Fruit fly (Drosophila melanogaster) whole organism, embryonic: ENCODE results near the gene Fbp2.

Source experiments
- BEAF-32 ChIP-seq: fragments of 200-800 bp; sonication (Bioruptor generic); optimal IDR thresholded peaks from 3 replicates; lab custom pipeline; 2017; ENCODE audit warnings: missing biosample characterization, missing genetic modification characterization, mild to moderate bottlenecking, moderate library complexity, missing genetic modification reagents
- Bdp1 ChIP-seq: fragments of 200-800 bp; sonication (Bioruptor generic); optimal IDR thresholded peaks from 3 replicates; lab custom pipeline; 2016; ENCODE audit warnings: missing biosample characterization, missing genetic modification characterization
- CG10979 ChIP-seq: fragments of 200-800 bp; sonication (Bioruptor generic); optimal IDR thresholded peaks from 2 replicates; lab custom pipeline; 2018; ENCODE audit warnings: missing biosample characterization, mild to moderate bottlenecking, missing genetic modification characterization, moderate library complexity
- CG12155 ChIP-seq: fragments of 200-800 bp; sonication (Bioruptor generic); optimal IDR thresholded peaks from 3 replicates; lab custom pipeline; 2016; ENCODE audit warnings: missing biosample characterization, missing genetic modification characterization
- CG13287 ChIP-seq: fragments of 200-800 bp; sonication (Bioruptor generic); IDR thresholded peaks from 2 replicates; pipeline ENCODE4 v1.3.6; 2022; ENCODE audit warnings: missing biosample characterization, missing genetic modification characterization; ENCODE audit not compliant: partially characterized antibody
- CG14050 ChIP-seq: fragments of 200-800 bp; sonication (Bioruptor generic); IDR thresholded peaks from 3 replicates; pipeline ENCODE4 v1.3.6; 2022; ENCODE audit warnings: missing biosample characterization, missing genetic modification characterization
- CG15073 ChIP-seq: fragments of 200-800 bp; sonication (Bioruptor generic); optimal IDR thresholded peaks from 2 replicates; lab custom pipeline; 2016; ENCODE audit warnings: missing biosample characterization, missing genetic modification characterization
- CG15479 ChIP-seq: fragments of 200-800 bp; sonication (Bioruptor generic); optimal IDR thresholded peaks from 3 replicates; lab custom pipeline; 2019; ENCODE audit warnings: missing biosample characterization, mild to moderate bottlenecking, missing genetic modification characterization, moderate library complexity
- CG16813 ChIP-seq: fragments of 200-800 bp; sonication (Bioruptor generic); IDR thresholded peaks from 3 replicates; pipeline ENCODE4 v1.3.6; 2022; ENCODE audit warnings: missing biosample characterization, missing genetic modification characterization; ENCODE audit not compliant: partially characterized antibody
- CG1832 ChIP-seq: fragments of 200-800 bp; sonication (Bioruptor generic); optimal IDR thresholded peaks from 2 replicates; lab custom pipeline; 2017; ENCODE audit warnings: missing biosample characterization, mild to moderate bottlenecking, missing genetic modification characterization, inconsistent platforms
- CG34224 ChIP-seq: fragments of 200-800 bp; sonication (Bioruptor generic); IDR thresholded peaks from 3 replicates; pipeline ENCODE4 v1.3.6; 2022; ENCODE audit warnings: missing biosample characterization, missing genetic modification characterization; ENCODE audit not compliant: partially characterized antibody
- CG43689 ChIP-seq: fragments of 200-800 bp; sonication (Bioruptor generic); IDR thresholded peaks from 2 replicates; pipeline ENCODE4 v1.3.6; 2022; ENCODE audit warnings: missing biosample characterization, missing genetic modification characterization
- CG4617 ChIP-seq: fragments of 200-800 bp; sonication (Bioruptor generic); optimal IDR thresholded peaks from 3 replicates; lab custom pipeline; 2016; ENCODE audit warnings: missing biosample characterization, missing genetic modification characterization, borderline replicate concordance
- CG6254 ChIP-seq: fragments of 200-800 bp; sonication (Bioruptor generic); optimal IDR thresholded peaks from 3 replicates; lab custom pipeline; 2017; ENCODE audit warnings: mild to moderate bottlenecking, missing biosample characterization, missing genetic modification reagents, missing genetic modification characterization
- CG7372 ChIP-seq: fragments of 200-800 bp; sonication (Bioruptor generic); IDR thresholded peaks from 2 replicates; pipeline ENCODE4 v1.3.6; 2022; ENCODE audit warnings: missing biosample characterization, missing genetic modification characterization
- CG8290 ChIP-seq, 3 experiments: fragments of 200-800 bp; sonication (Bioruptor generic); optimal IDR thresholded peaks; 2 replicates each; lab custom pipeline; 2016 to 2019; ENCODE audit warnings: missing biosample characterization in 3 of 3, missing genetic modification characterization in 3 of 3, mild to moderate bottlenecking in 2 of 3, moderate library complexity in 1 of 3
- CG9797 ChIP-seq: fragments of 200-800 bp; sonication (Bioruptor generic); optimal IDR thresholded peaks from 3 replicates; lab custom pipeline; 2018; ENCODE audit warnings: missing biosample characterization, mild to moderate bottlenecking, missing genetic modification characterization
- CTCF ChIP-seq: fragments of 200-800 bp; sonication (Bioruptor generic); optimal IDR thresholded peaks from 2 replicates; lab custom pipeline; 2017; ENCODE audit warnings: missing biosample characterization, mild to moderate bottlenecking, missing genetic modification characterization, moderate library complexity
- Dll ChIP-seq: fragments of 200-800 bp; sonication (Bioruptor generic); IDR thresholded peaks from 4 replicates; pipeline ENCODE4 v1.3.6; 2022; ENCODE audit warnings: missing biosample characterization, missing genetic modification characterization; ENCODE audit not compliant: partially characterized antibody
- Dp ChIP-seq: fragments of 200-800 bp; sonication (Bioruptor generic); optimal IDR thresholded peaks from 2 replicates; lab custom pipeline; 2018; ENCODE audit warnings: missing biosample characterization, mild to moderate bottlenecking, missing genetic modification characterization, moderate library complexity
- E2f2 ChIP-seq: fragments of 200-800 bp; sonication (Bioruptor generic); IDR thresholded peaks from 2 replicates; pipeline ENCODE4 v1.3.6; 2022; ENCODE audit warnings: missing biosample characterization, missing genetic modification characterization
- Eip74EF ChIP-seq, 2 experiments: fragments of 200-800 bp in 1 of 2; fragments of >200 bp in 1 of 2; sonication (Bioruptor generic) in 1 of 2; optimal IDR thresholded peaks; 2 replicates each; lab custom pipeline; 2017 to 2019; ENCODE audit warnings: missing biosample characterization in 2 of 2, missing genetic modification characterization in 2 of 2, mild to moderate bottlenecking in 1 of 2, moderate library complexity in 1 of 2
- Gug ChIP-seq: fragments of 200-800 bp; sonication (Bioruptor generic); IDR thresholded peaks from 4 replicates; pipeline ENCODE4 v1.3.6; 2022; ENCODE audit warnings: missing biosample characterization, missing genetic modification characterization
- HLH4C ChIP-seq: fragments of 200-800 bp; sonication (Bioruptor generic); IDR thresholded peaks from 3 replicates; pipeline ENCODE4 v1.3.6; 2022; ENCODE audit warnings: missing biosample characterization, missing genetic modification characterization; ENCODE audit not compliant: partially characterized antibody
- Hmr ChIP-seq: fragments of 200-800 bp; sonication (Bioruptor generic); optimal IDR thresholded peaks from 3 replicates; lab custom pipeline; 2017; ENCODE audit warnings: mild to moderate bottlenecking, missing biosample characterization, missing genetic modification reagents, missing genetic modification characterization
- Hr51 ChIP-seq, 2 experiments: fragments of 200-800 bp; sonication (Bioruptor generic); optimal IDR thresholded peaks; 2 replicates in 1 of 2; 3 replicates in 1 of 2; lab custom pipeline; 2016 to 2018; ENCODE audit warnings: missing biosample characterization in 2 of 2, missing genetic modification characterization in 2 of 2, mild to moderate bottlenecking in 1 of 2, moderate library complexity in 1 of 2
- Myb ChIP-seq: fragments of 200-800 bp; sonication (Bioruptor generic); optimal IDR thresholded peaks from 2 replicates; lab custom pipeline; 2016; ENCODE audit warnings: missing biosample characterization, missing genetic modification characterization
- NfI ChIP-seq: fragments of 200-800 bp; sonication (Bioruptor generic); optimal IDR thresholded peaks from 3 replicates; lab custom pipeline; 2018; ENCODE audit warnings: missing biosample characterization, mild to moderate bottlenecking, missing genetic modification characterization, moderate library complexity
- Opbp ChIP-seq: fragments of 200-800 bp; sonication (Bioruptor generic); IDR thresholded peaks from 3 replicates; pipeline ENCODE4 v1.3.6; 2022; ENCODE audit warnings: missing biosample characterization, missing genetic modification characterization; ENCODE audit not compliant: partially characterized antibody
- Scr ChIP-seq: fragments of 200-800 bp; sonication (Bioruptor generic); IDR thresholded peaks from 2 replicates; pipeline ENCODE4 v1.3.6; 2022; ENCODE audit warnings: missing biosample characterization, missing genetic modification characterization; ENCODE audit not compliant: partially characterized antibody
- Sry-δ ChIP-seq: fragments of 200-800 bp; sonication (Bioruptor generic); optimal IDR thresholded peaks from 2 replicates; lab custom pipeline; 2016; ENCODE audit warnings: missing biosample characterization, missing genetic modification characterization
- Stat92E ChIP-seq, 3 experiments: fragments of >200 bp in 2 of 3; fragments of 200-800 bp in 1 of 3; sonication (Bioruptor generic) in 1 of 3; optimal IDR thresholded peaks; 2 replicates each; lab custom pipeline; 2017 to 2019; ENCODE audit warnings: missing biosample characterization in 3 of 3, missing genetic modification characterization in 3 of 3, mild to moderate bottlenecking in 1 of 3, moderate library complexity in 1 of 3
- TFAM ChIP-seq: fragments of 200-800 bp; sonication (Bioruptor generic); optimal IDR thresholded peaks from 2 replicates; lab custom pipeline; 2017; ENCODE audit warnings: missing biosample characterization, missing genetic modification characterization, inconsistent platforms
- chif ChIP-seq, 2 experiments: fragments of 200-800 bp; sonication (Bioruptor generic); optimal IDR thresholded peaks; 3 replicates each; lab custom pipeline; 2016; ENCODE audit warnings: missing biosample characterization in 2 of 2, missing genetic modification characterization in 2 of 2
- cwo ChIP-seq: fragments of 200-800 bp; sonication (Bioruptor generic); optimal IDR thresholded peaks from 3 replicates; lab custom pipeline; 2017; ENCODE audit warnings: missing biosample characterization, missing genetic modification characterization, mild to moderate bottlenecking, moderate library complexity, missing genetic modification reagents
- dimm ChIP-seq: fragments of 200-800 bp; sonication (Bioruptor generic); IDR thresholded peaks from 2 replicates; pipeline ENCODE4 v1.3.6; 2022; ENCODE audit warnings: missing biosample characterization, missing genetic modification characterization
- dmrt99B ChIP-seq: fragments of 200-800 bp; sonication (Bioruptor generic); optimal IDR thresholded peaks from 2 replicates; lab custom pipeline; 2018; ENCODE audit warnings: missing biosample characterization, mild to moderate bottlenecking, missing genetic modification characterization, moderate library complexity
- fd102C ChIP-seq: fragments of 200-800 bp; sonication (Bioruptor generic); optimal IDR thresholded peaks from 2 replicates; lab custom pipeline; 2018; ENCODE audit warnings: missing biosample characterization, mild to moderate bottlenecking, missing genetic modification characterization, moderate library complexity
- fd64A ChIP-seq: fragments of 200-800 bp; sonication (Bioruptor generic); optimal IDR thresholded peaks from 3 replicates; lab custom pipeline; 2018; ENCODE audit warnings: missing biosample characterization, mild to moderate bottlenecking, missing genetic modification characterization
- fd96Cb ChIP-seq: fragments of 200-800 bp; sonication (Bioruptor generic); optimal IDR thresholded peaks from 2 replicates; lab custom pipeline; 2018; ENCODE audit warnings: missing biosample characterization, mild to moderate bottlenecking, missing genetic modification characterization, moderate library complexity
- gsb-n ChIP-seq: fragments of 200-800 bp; sonication (Bioruptor generic); optimal IDR thresholded peaks from 3 replicates; lab custom pipeline; 2018; ENCODE audit warnings: missing biosample characterization, mild to moderate bottlenecking, missing genetic modification characterization
- hth ChIP-seq: fragments of >200 bp; optimal IDR thresholded peaks from 2 replicates; lab custom pipeline; 2017; ENCODE audit warnings: inconsistent platforms
- jumu ChIP-seq: fragments of 200-800 bp; sonication (Bioruptor generic); optimal IDR thresholded peaks from 3 replicates; lab custom pipeline; 2016; ENCODE audit warnings: missing biosample characterization, missing genetic modification characterization
- nmo ChIP-seq: fragments of 200-800 bp; sonication (Bioruptor generic); optimal IDR thresholded peaks from 2 replicates; lab custom pipeline; 2018; ENCODE audit warnings: missing biosample characterization, mild to moderate bottlenecking, missing genetic modification characterization, moderate library complexity
- onecut ChIP-seq: fragments of 200-800 bp; sonication (Bioruptor generic); IDR thresholded peaks from 2 replicates; pipeline ENCODE4 v1.3.6; 2022; ENCODE audit warnings: missing biosample characterization, missing genetic modification characterization
- sens ChIP-seq: fragments of 200-800 bp; sonication (Bioruptor generic); peaks from one replicate; lab custom pipeline; 2016; ENCODE audit warnings: missing biosample characterization, missing genetic modification characterization
- sima ChIP-seq: fragments of 200-800 bp; sonication (Bioruptor generic); optimal IDR thresholded peaks from 2 replicates; lab custom pipeline; 2016; ENCODE audit warnings: missing biosample characterization, missing genetic modification characterization
- twi ChIP-seq: fragments of 200-800 bp; optimal IDR thresholded peaks from 2 replicates; lab custom pipeline; 2019; ENCODE audit warnings: missing biosample characterization, mild to moderate bottlenecking, missing genetic modification characterization, moderate library complexity
- vfl ChIP-seq: fragments of 200-800 bp; sonication (Bioruptor generic); optimal IDR thresholded peaks from 2 replicates; lab custom pipeline; 2016; ENCODE audit warnings: missing biosample characterization, missing genetic modification characterization

Gene Fbp2

DNA sequence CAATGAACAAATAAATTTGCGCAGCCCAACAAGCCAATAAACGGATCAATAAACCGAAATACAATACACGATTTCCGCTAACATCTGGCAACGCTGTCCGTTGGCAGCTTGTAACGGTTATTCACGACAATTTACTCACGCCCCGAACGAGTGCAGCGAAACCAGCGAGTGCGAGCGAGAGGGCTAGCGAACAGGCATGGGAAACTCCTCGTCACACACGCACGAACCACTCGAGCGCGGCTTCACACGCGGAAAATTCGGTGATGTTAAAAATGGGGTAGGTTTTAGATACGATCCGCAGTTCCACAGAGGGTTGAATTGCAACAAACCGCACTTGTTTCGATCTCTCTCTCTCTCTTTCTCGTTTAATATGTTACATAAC lies 33.5 kb downstream of the Fbp2 start (continued):
- TF ChIP-seq Hr51 (GFP tag; optimal IDR thresholded peaks at IDR 0.05; lab: Kevin White, UChicago) (no peak), Hmr (GFP tag; lab: Kevin White, UChicago) (peak; percentile 22), vfl (GFP tag; lab: Kevin White, UChicago) (no peak), Scr (GFP tag; lab: Robert Waterston, UW) (peak; percentile 19; the same call in 1 of the 2 replicates), BEAF-32 (GFP tag; lab: Kevin White, UChicago) (peak; percentile 57), CG10979 (no peak), gsb-n (tag; lab: Kevin White, UChicago) (peak; percentile 46), CG4617 (GFP tag; lab: Kevin White, UChicago) (no peak), sens (GFP tag; lab: Kevin White, UChicago) (peak; percentile 71), TFAM (no peak), fd64A (no peak), CTCF (peak; percentile 20), CG43689 (GFP tag; lab: Robert Waterston, UW) (no peak), fd102C (GFP tag; lab: Kevin White, UChicago) (no peak), NfI (GFP tag; lab: Kevin White, UChicago) (no peak), cwo (GFP tag; lab: Kevin White, UChicago) (no peak), Dll (GFP tag; lab: Robert Waterston, UW) (peak; percentile 64; the same call in 3 of the 4 replicates), Stat92E (GFP tag; optimal IDR thresholded peaks at IDR 0.05; lab: Kevin White, UChicago) (no peak), chif (GFP tag; optimal IDR thresholded peaks at IDR 0.05; lab: Kevin White, UChicago) (no peak), CG34224 (GFP tag; lab: Robert Waterston, UW) (0 out of 3 replicates have a peak, but pooled peaks have one; percentile 27), hth (lab: Kevin White, UChicago) (no peak), dmrt99B (tag; lab: Kevin White, UChicago) (no peak), Sry-δ (peak; percentile 37), E2f2 (GFP tag; lab: Robert Waterston, UW) (no peak), CG15479 (GFP tag; lab: Kevin White, UChicago) (no peak), CG7372 (GFP tag; lab: Robert Waterston, UW) (no peak), fd96Cb (tag; lab: Kevin White, UChicago) (no peak), jumu (GFP tag; lab: Kevin White, UChicago) (no peak), CG6254 (GFP tag; lab: Kevin White, UChicago) (no peak), Opbp (GFP tag; lab: Robert Waterston, UW) (peak; percentile 43; the same call in 1 of the 3 replicates), twi (tag; lab: Kevin White, UChicago) (peak; percentile 4), CG9797 (GFP tag; lab: Kevin White, UChicago) (peak; percentile 24), CG1832 (peak; percentile 77), CG14050 (GFP tag; lab: Robert Waterston, UW) (no peak), Dp (no peak), Myb (peak; percentile 83), HLH4C (0 out of 3 replicates have a peak, but pooled peaks have one; percentile 26), CG15073 (no peak), CG16813 (0 out of 3 replicates have a peak, but pooled peaks have one; percentile 27), Bdp1 (GFP tag; lab: Kevin White, UChicago) (no peak), sima (GFP tag; lab: Kevin White, UChicago) (no peak), Gug (GFP tag; lab: Robert Waterston, UW) (no peak), CG8290 (GFP tag; optimal IDR thresholded peaks at IDR 0.05; lab: Kevin White, UChicago) (peak; percentile 61), CG8290 (tag; optimal IDR thresholded peaks at IDR 0.05; lab: Kevin White, UChicago) (no peak), CG12155 (GFP tag; lab: Kevin White, UChicago) (peak; percentile 92), CG13287 (peak; percentile 30; the same call in 1 of the 2 replicates), Eip74EF (GFP tag; optimal IDR thresholded peaks at IDR 0.05; lab: Kevin White, UChicago) (no peak), nmo (no peak), onecut (GFP tag; lab: Robert Waterston, UW) (peak; percentile 82), dimm (GFP tag; lab: Robert Waterston, UW) (no peak)
